Fruit fly (Drosophila melanogaster) whole organism, adult: Measurements from ENCODE around the gene CG5013.

Experiments
- Clk ChIP-seq: fragments of 200-800 bp; sonication (Bioruptor generic); optimal IDR thresholded peaks from 2 replicates; lab custom pipeline; 2017; ENCODE audit warnings: missing biosample characterization, missing genetic modification characterization
- cic ChIP-seq: fragments of 200-800 bp; sonication (Bioruptor generic); optimal IDR thresholded peaks from 2 replicates; lab custom pipeline; 2017; ENCODE audit warnings: missing biosample characterization, mild to moderate bottlenecking, missing genetic modification characterization, moderate library complexity

DNA sequence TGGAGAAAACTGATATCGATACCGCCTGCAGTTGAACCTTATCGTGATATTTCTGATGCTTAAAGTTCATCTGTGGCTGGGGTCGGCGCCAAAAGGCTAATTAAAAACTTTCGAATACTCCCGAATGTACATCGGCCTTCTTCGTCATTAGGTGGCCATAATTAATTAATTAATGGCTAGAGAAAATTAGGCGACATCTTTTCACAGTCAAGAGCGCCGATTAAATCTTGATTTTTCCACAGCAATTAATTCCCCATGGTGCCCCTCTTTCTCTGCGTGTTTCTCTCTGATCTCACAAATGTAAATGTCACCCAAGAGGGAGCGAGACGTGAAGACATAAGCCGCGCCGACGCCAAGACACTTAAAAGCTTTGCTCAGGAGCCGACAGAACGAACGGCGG is 19.0 kb upstream of the CG5013 start:
- TF ChIP-seq cic (GFP tag; lab: Kevin White, UChicago) (no peak), Clk (GFP tag; lab: Kevin White, UChicago) (no peak)
